Worm (Caenorhabditis elegans) whole organism, young adult: ENCODE measurements around the gene nhr-96.

Source experiments
- B0019.2 ChIP-seq: fragments of 200-800 bp; sonication (Bioruptor generic); conservative IDR thresholded peaks from 2 replicates; pipeline ENCODE4 v1.3.6; 2022; ENCODE audit warnings: missing genetic modification reagents, missing genetic modification characterization, missing compliant biosample characterization
- B0035.1 ChIP-seq: sonication (generic microtip); optimal IDR thresholded peaks from 2 replicates; lab custom pipeline; 2016; ENCODE audit warnings: missing genetic modification characterization, mild to moderate bottlenecking, missing compliant biosample characterization, missing genotype, missing genetic modification reagents
- B0261.1 ChIP-seq: sonication (generic microtip); optimal IDR thresholded peaks from 2 replicates; lab custom pipeline; 2016; ENCODE audit warnings: mild to moderate bottlenecking, missing genetic modification characterization, moderate library complexity, missing compliant biosample characterization
- D2030.7 ChIP-seq: fragments of 200-800 bp; sonication (Bioruptor generic); IDR thresholded peaks from 2 replicates; pipeline ENCODE4 v1.3.6; 2022; ENCODE audit warnings: missing genetic modification reagents, missing genetic modification characterization, missing compliant biosample characterization
- F22D6.2 ChIP-seq: sonication (generic microtip); optimal IDR thresholded peaks from 2 replicates; lab custom pipeline; 2016; ENCODE audit warnings: mild to moderate bottlenecking, missing genetic modification characterization, missing compliant biosample characterization
- F23B12.7 ChIP-seq: sonication (generic microtip); optimal IDR thresholded peaks from 2 replicates; lab custom pipeline; 2017; ENCODE audit warnings: missing genetic modification characterization, mild to moderate bottlenecking, missing compliant biosample characterization, antibody characterized with exemption, moderate library complexity; ENCODE audit not compliant: insufficient read depth
- F37B4.10 ChIP-seq: fragments of 200-800 bp; sonication (Bioruptor generic); IDR thresholded peaks from 2 replicates; pipeline ENCODE4 v1.3.6; 2022; ENCODE audit warnings: missing genetic modification characterization, missing compliant biosample characterization
- F52B5.7 ChIP-seq: sonication (generic microtip); optimal IDR thresholded peaks from 2 replicates; lab custom pipeline; 2016; ENCODE audit warnings: mild to moderate bottlenecking, missing genetic modification characterization, missing compliant biosample characterization
- F55B11.4 ChIP-seq: sonication (generic microtip); optimal IDR thresholded peaks from 2 replicates; lab custom pipeline; 2016; ENCODE audit warnings: missing compliant biosample characterization, missing genetic modification characterization, borderline replicate concordance; ENCODE audit not compliant: insufficient read depth
- T07F8.4 ChIP-seq: sonication (generic microtip); optimal IDR thresholded peaks from 2 replicates; lab custom pipeline; 2016; ENCODE audit warnings: mild to moderate bottlenecking, missing genetic modification characterization, moderate library complexity, missing compliant biosample characterization
- Y95B8A.8 ChIP-seq: fragments of 200-800 bp; sonication (Bioruptor generic); IDR thresholded peaks from 2 replicates; pipeline ENCODE4 v1.3.6; 2022; ENCODE audit warnings: missing genetic modification reagents, missing genetic modification characterization, missing compliant biosample characterization
- ZK185.1 ChIP-seq: sonication (generic microtip); optimal IDR thresholded peaks from 2 replicates; lab custom pipeline; 2016; ENCODE audit warnings: mild to moderate bottlenecking, missing genetic modification characterization, missing compliant biosample characterization; ENCODE audit not compliant: poor library complexity, severe bottlenecking
- akir-1 ChIP-seq: fragments of 200-800 bp; sonication (Bioruptor generic); optimal IDR thresholded peaks from 2 replicates; lab custom pipeline; 2018; ENCODE audit warnings: mild to moderate bottlenecking, missing genetic modification characterization, moderate library complexity, missing compliant biosample characterization
- cebp-1 ChIP-seq, 2 experiments: fragments of 200-800 bp in 1 of 2; sonication (Bioruptor generic) in 1 of 2; sonication (generic microtip) in 1 of 2; IDR thresholded peaks in 1 of 2; optimal IDR thresholded peaks in 1 of 2; 2 replicates each; pipeline versions ENCODE4 v1.3.6 to Lab custom; 2017 to 2022; ENCODE audit warnings: missing compliant biosample characterization in 2 of 2, missing genetic modification characterization in 2 of 2, mild to moderate bottlenecking in 1 of 2, missing genetic modification reagents in 1 of 2, moderate library complexity in 1 of 2
- cebp-2 ChIP-seq: fragments of 200-800 bp; sonication (Bioruptor generic); IDR thresholded peaks from 2 replicates; pipeline ENCODE4 v1.3.6; 2022; ENCODE audit warnings: missing genetic modification characterization, missing compliant biosample characterization
- dpff-1 ChIP-seq: sonication (generic microtip); optimal IDR thresholded peaks from 2 replicates; lab custom pipeline; 2017; ENCODE audit warnings: mild to moderate bottlenecking, missing genetic modification characterization, missing compliant biosample characterization
- egl-44 ChIP-seq: fragments of 200-800 bp; sonication (Bioruptor generic); IDR thresholded peaks from 2 replicates; pipeline ENCODE4 v1.3.6; 2022; ENCODE audit warnings: missing genetic modification reagents, missing genetic modification characterization, missing compliant biosample characterization
- ekl-4 ChIP-seq: fragments of 200-800 bp; sonication (Bioruptor generic); IDR thresholded peaks from 2 replicates; pipeline ENCODE4 v1.3.6; 2022; ENCODE audit warnings: missing genetic modification reagents, missing genetic modification characterization, missing compliant biosample characterization
- ets-4 ChIP-seq: fragments of 200-800 bp; sonication (Bioruptor generic); optimal IDR thresholded peaks from 2 replicates; lab custom pipeline; 2018; ENCODE audit warnings: mild to moderate bottlenecking, missing genetic modification characterization, missing compliant biosample characterization
- hlh-12 ChIP-seq: sonication (generic microtip); optimal IDR thresholded peaks from 2 replicates; lab custom pipeline; 2016; ENCODE audit warnings: missing genetic modification characterization, missing compliant biosample characterization
- hmg-1.2 ChIP-seq: fragments of 200-800 bp; sonication (Bioruptor generic); IDR thresholded peaks from 2 replicates; pipeline ENCODE4 v1.3.6; 2022; ENCODE audit warnings: missing genetic modification reagents, missing genetic modification characterization, missing compliant biosample characterization
- hmg-20 ChIP-seq: fragments of 200-800 bp; sonication (Bioruptor generic); IDR thresholded peaks from 2 replicates; pipeline ENCODE4 v1.3.6; 2022; ENCODE audit warnings: missing genetic modification reagents, missing genetic modification characterization, missing compliant biosample characterization
- lag-1 ChIP-seq: fragments of 200-800 bp; sonication (Bioruptor generic); IDR thresholded peaks from 2 replicates; pipeline ENCODE4 v1.3.6; 2022; ENCODE audit warnings: missing genetic modification reagents, missing genetic modification characterization, missing compliant biosample characterization
- let-526 ChIP-seq: fragments of 200-800 bp; sonication (Bioruptor generic); IDR thresholded peaks from 2 replicates; pipeline ENCODE4 v1.3.6; 2022; ENCODE audit warnings: missing genetic modification reagents, missing genetic modification characterization, missing compliant biosample characterization
- lin-54 ChIP-seq: fragments of 200-800 bp; sonication (Bioruptor generic); optimal IDR thresholded peaks from 2 replicates; lab custom pipeline; 2018; ENCODE audit warnings: mild to moderate bottlenecking, missing genetic modification characterization, missing compliant biosample characterization
- madf-3 ChIP-seq: fragments of 200-800 bp; sonication (Bioruptor generic); IDR thresholded peaks from 2 replicates; pipeline ENCODE4 v1.3.6; 2022; ENCODE audit warnings: missing genetic modification reagents, missing genetic modification characterization, missing compliant biosample characterization
- madf-6 ChIP-seq: fragments of 200-800 bp; sonication (Bioruptor generic); IDR thresholded peaks from 2 replicates; pipeline ENCODE4 v1.3.6; 2022; ENCODE audit warnings: missing genetic modification reagents, missing genetic modification characterization, missing compliant biosample characterization
- mes-4 ChIP-seq: sonication (generic microtip); optimal IDR thresholded peaks from 2 replicates; lab custom pipeline; 2016; ENCODE audit warnings: missing genotype, missing genetic modification characterization, missing compliant biosample characterization
- nfya-2 ChIP-seq: fragments of 200-800 bp; sonication (Bioruptor generic); IDR thresholded peaks from 2 replicates; pipeline ENCODE4 v1.3.6; 2022; ENCODE audit warnings: missing genetic modification reagents, missing genetic modification characterization, missing compliant biosample characterization
- nfyb-1 ChIP-seq: fragments of 200-800 bp; sonication (Bioruptor generic); IDR thresholded peaks from 2 replicates; pipeline ENCODE4 v1.3.6; 2022; ENCODE audit warnings: missing genetic modification reagents, missing genetic modification characterization, missing compliant biosample characterization
- nhr-27 ChIP-seq: fragments of 200-800 bp; sonication (Bioruptor generic); optimal IDR thresholded peaks from 2 replicates; lab custom pipeline; 2018; ENCODE audit warnings: mild to moderate bottlenecking, missing genetic modification characterization, moderate library complexity, missing compliant biosample characterization
- nhr-80 ChIP-seq: sonication (generic microtip); optimal IDR thresholded peaks from 2 replicates; lab custom pipeline; 2016; ENCODE audit warnings: missing genetic modification characterization, missing compliant biosample characterization
- pha-4 ChIP-seq: fragments of 150-350 bp; sonication (generic microtip); optimal IDR thresholded peaks from 2 replicates; lab custom pipeline; 2014; ENCODE audit warnings: missing biosample characterization, missing genetic modification reagents, missing genetic modification characterization
- rcor-1 ChIP-seq: fragments of 200-800 bp; sonication (Bioruptor generic); IDR thresholded peaks from 2 replicates; pipeline ENCODE4 v1.3.6; 2022; ENCODE audit warnings: missing genetic modification reagents, missing genetic modification characterization, missing compliant biosample characterization
- sdz-38 ChIP-seq: sonication (generic microtip); optimal IDR thresholded peaks from 2 replicates; lab custom pipeline; 2016; ENCODE audit warnings: missing genotype, missing genetic modification characterization, missing compliant biosample characterization
- snpc-1.1 ChIP-seq: sonication (generic microtip); optimal IDR thresholded peaks from 2 replicates; lab custom pipeline; 2017; ENCODE audit warnings: missing genetic modification characterization, mild to moderate bottlenecking, missing compliant biosample characterization, antibody characterized with exemption, moderate library complexity, missing genotype, missing genetic modification reagents; ENCODE audit not compliant: insufficient read depth
- snpc-4 ChIP-seq, 5 experiments: fragments of 150-350 bp in 1 of 5; sonication (generic microtip) in 4 of 5; optimal IDR thresholded peaks; 2 replicates each; lab custom pipeline; 2014 to 2018; ENCODE audit warnings: missing genetic modification characterization in 5 of 5, missing biosample characterization in 3 of 5, antibody characterized with exemption in 2 of 5, mild to moderate bottlenecking in 2 of 5, missing compliant biosample characterization in 2 of 5, missing genotype in 2 of 5, moderate library complexity in 2 of 5, missing genetic modification reagents in 1 of 5
- somi-1 ChIP-seq: fragments of 200-800 bp; sonication (Bioruptor generic); optimal IDR thresholded peaks from 2 replicates; lab custom pipeline; 2018; ENCODE audit warnings: mild to moderate bottlenecking, missing genetic modification characterization, missing compliant biosample characterization
- sptf-2 ChIP-seq: fragments of 200-800 bp; sonication (Bioruptor generic); optimal IDR thresholded peaks from 2 replicates; lab custom pipeline; 2018; ENCODE audit warnings: mild to moderate bottlenecking, missing genetic modification characterization, missing compliant biosample characterization
- tbp1 ChIP-seq: fragments of 200-800 bp; sonication (Bioruptor generic); optimal IDR thresholded peaks from 2 replicates; lab custom pipeline; 2018; ENCODE audit warnings: mild to moderate bottlenecking, missing genetic modification characterization, missing compliant biosample characterization
- unc-130 ChIP-seq: sonication (generic microtip); optimal IDR thresholded peaks from 2 replicates; lab custom pipeline; 2016; ENCODE audit warnings: missing genetic modification reagents, missing genetic modification characterization, missing compliant biosample characterization
- zfh-2 ChIP-seq: fragments of 200-800 bp; sonication (Bioruptor generic); conservative IDR thresholded peaks from 2 replicates; pipeline ENCODE4 v1.3.6; 2022; ENCODE audit warnings: missing genetic modification reagents, missing genetic modification characterization, missing compliant biosample characterization
- ztf-28 ChIP-seq: fragments of 200-800 bp; sonication (Bioruptor generic); IDR thresholded peaks from 2 replicates; pipeline ENCODE4 v1.3.6; 2022; ENCODE audit warnings: missing genetic modification reagents, missing genetic modification characterization, missing compliant biosample characterization

Gene nhr-96

ce11 chrV:2192117-2192516 is 41.2 kb upstream of the nhr-96 start, which contains the start of gene nhr-13:
TSS of gene nhr-13 (plus strand) at chrV:2192485.
- TF ChIP-seq lag-1 (GFP tag; lab: Robert Waterston, UW) (no peak), Y95B8A.8 (GFP tag; lab: Robert Waterston, UW) (no peak), hmg-1.2 (peak; percentile 92), T07F8.4 (tag; lab: Kevin White, UChicago) (no peak), nhr-80 (peak; percentile 47)
- TF ChIP-seq, all 124 proteins: peak for 2

DNA sequence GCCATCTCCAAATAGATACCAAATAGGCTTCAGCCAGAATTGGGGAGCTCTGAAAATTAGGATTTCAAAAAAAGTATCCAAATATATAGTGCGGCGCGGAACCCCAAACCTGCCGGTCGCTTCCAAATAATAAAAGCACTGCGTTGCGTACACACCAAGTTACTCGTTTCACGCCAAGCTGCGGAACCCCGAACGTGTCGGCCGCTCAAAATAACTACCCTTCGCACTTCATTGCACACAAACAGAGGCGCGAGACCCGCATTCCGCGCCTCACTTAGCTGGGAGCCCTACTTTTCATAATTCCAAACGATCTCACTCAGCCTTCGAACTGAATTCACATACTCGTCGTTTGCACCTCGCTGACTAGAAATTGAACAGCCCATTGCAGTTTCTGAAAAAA is 33.7 kb upstream of the nhr-96 start:
- TF ChIP-seq somi-1 (GFP tag; lab: Kevin White, UChicago) (no peak), tbp1 (GFP tag; lab: Kevin White, UChicago) (no peak), dpff-1 (no peak), F52B5.7 (no peak), B0261.1 (tag; lab: Kevin White, UChicago) (no peak), madf-3 (GFP tag; lab: Robert Waterston, UW) (no peak), hmg-20 (no peak), akir-1 (GFP tag; lab: Kevin White, UChicago) (no peak), ets-4 (GFP tag; lab: Kevin White, UChicago) (no peak), nhr-27 (tag; lab: Kevin White, UChicago) (no peak), pha-4 (tag; lab: Kevin White, UChicago) (no peak), madf-6 (GFP tag; lab: Robert Waterston, UW) (no peak), F22D6.2 (no peak), nfyb-1 (0 out of 2 replicates have a peak, but pooled peaks have one; percentile 39), unc-130 (GFP tag; lab: Kevin White, UChicago) (no peak), F55B11.4 (tag; lab: Kevin White, UChicago) (no peak), zfh-2 (GFP tag; lab: Robert Waterston, UW) (0 out of 2 replicates have a peak, but pooled peaks have one; percentile 12), sdz-38 (no peak), nfya-2 (no peak), ekl-4 (no peak), D2030.7 (GFP tag; lab: Robert Waterston, UW) (no peak), sptf-2 (GFP tag; lab: Kevin White, UChicago) (no peak), F37B4.10 (GFP tag; lab: Robert Waterston, UW) (0 out of 2 replicates have a peak, but pooled peaks have one; percentile 72), cebp-1 (GFP tag; IDR thresholded peaks at IDR 0.05; lab: Robert Waterston, UW) (no peak), cebp-1 (tag; optimal IDR thresholded peaks at IDR 0.05; lab: Kevin White, UChicago) (no peak), hlh-12 (tag; lab: Kevin White, UChicago) (no peak), let-526 (GFP tag; lab: Robert Waterston, UW) (no peak), egl-44 (GFP tag; lab: Robert Waterston, UW) (no peak), ZK185.1 (tag; lab: Kevin White, UChicago) (no peak), mes-4 (tag; lab: Kevin White, UChicago) (no peak), ztf-28 (no peak), snpc-1.1 (tag; lab: Kevin White, UChicago) (peak; percentile 37), B0019.2 (no peak), F23B12.7 (tag; lab: Kevin White, UChicago) (no peak), snpc-4 (GFP tag; optimal IDR thresholded peaks at IDR 0.05; lab: Kevin White, UChicago) (no peak), snpc-4 (tag; optimal IDR thresholded peaks at IDR 0.05; lab: Kevin White, UChicago) (peak in 2 of 4 experiments; percentile 81 to 90), B0035.1 (tag; lab: Kevin White, UChicago) (no peak), lin-54 (GFP tag; lab: Kevin White, UChicago) (no peak), rcor-1 (GFP tag; lab: Robert Waterston, UW) (no peak), cebp-2 (GFP tag; lab: Robert Waterston, UW) (no peak)
